Worm (Caenorhabditis elegans) whole organism, mixed stage, embryonic: ENCODE measurements around the gene dhs-18.

Source experiments
- M03D4.4 ChIP-seq: sonication (generic microtip); optimal IDR thresholded peaks from 2 replicates; lab custom pipeline; 2017; ENCODE audit warnings: mild to moderate bottlenecking, missing genetic modification characterization, missing compliant biosample characterization
- bed-3 ChIP-seq: fragments of 200-800 bp; sonication (Bioruptor generic); optimal IDR thresholded peaks from 3 replicates; lab custom pipeline; 2018; ENCODE audit warnings: mild to moderate bottlenecking, missing genetic modification characterization, moderate library complexity, missing compliant biosample characterization
- blmp-1 ChIP-seq: fragments of 150-350 bp; optimal IDR thresholded peaks from 2 replicates; lab custom pipeline; 2014; ENCODE audit warnings: missing biosample characterization, missing genetic modification characterization
- ceh-39 ChIP-seq: fragments of 150-350 bp; optimal IDR thresholded peaks from 2 replicates; lab custom pipeline; 2014; ENCODE audit warnings: missing biosample characterization, missing genetic modification characterization
- ceh-43 ChIP-seq: fragments of 200-800 bp; sonication (Bioruptor generic); optimal IDR thresholded peaks from 2 replicates; lab custom pipeline; 2018; ENCODE audit warnings: mild to moderate bottlenecking, missing genetic modification characterization, moderate library complexity, missing compliant biosample characterization
- ceh-83 ChIP-seq: fragments of 200-800 bp; sonication (Bioruptor generic); optimal IDR thresholded peaks from 2 replicates; lab custom pipeline; 2018; ENCODE audit warnings: mild to moderate bottlenecking, missing genetic modification characterization, missing compliant biosample characterization
- ces-1 ChIP-seq: fragments of 150-350 bp; optimal IDR thresholded peaks from 2 replicates; lab custom pipeline; 2014; ENCODE audit warnings: missing biosample characterization, missing genetic modification reagents, missing genetic modification characterization
- cnd-1 ChIP-seq: fragments of 200-800 bp; sonication (Bioruptor generic); optimal IDR thresholded peaks from 2 replicates; lab custom pipeline; 2018; ENCODE audit warnings: mild to moderate bottlenecking, missing genetic modification characterization, missing compliant biosample characterization
- elt-1 ChIP-seq: sonication (generic microtip); optimal IDR thresholded peaks from 2 replicates; lab custom pipeline; 2017; ENCODE audit warnings: missing genetic modification characterization, mild to moderate bottlenecking, missing compliant biosample characterization, antibody characterized with exemption, moderate library complexity, borderline replicate concordance; ENCODE audit not compliant: insufficient read depth
- flh-1 ChIP-seq: fragments of 200-800 bp; sonication (Bioruptor generic); optimal IDR thresholded peaks from 2 replicates; lab custom pipeline; 2018; ENCODE audit warnings: mild to moderate bottlenecking, missing genetic modification characterization, moderate library complexity, missing compliant biosample characterization
- hlh-1 ChIP-seq: fragments of 150-350 bp; optimal IDR thresholded peaks from 2 replicates; lab custom pipeline; 2014; ENCODE audit warnings: missing biosample characterization, missing genetic modification reagents, missing genetic modification characterization
- lin-13 ChIP-seq: fragments of 150-350 bp; optimal IDR thresholded peaks from 2 replicates; lab custom pipeline; 2014; ENCODE audit warnings: missing biosample characterization, missing genetic modification characterization
- lsy-2 ChIP-seq: fragments of 150-350 bp; optimal IDR thresholded peaks from 2 replicates; lab custom pipeline; 2014; ENCODE audit warnings: missing biosample characterization, missing genetic modification characterization
- mab-5 ChIP-seq: fragments of 150-350 bp; optimal IDR thresholded peaks from 2 replicates; lab custom pipeline; 2014; ENCODE audit warnings: missing biosample characterization, missing genetic modification characterization
- mep-1 ChIP-seq: fragments of 150-350 bp; optimal IDR thresholded peaks from 2 replicates; lab custom pipeline; 2017; ENCODE audit warnings: missing biosample characterization, missing genetic modification reagents, missing genetic modification characterization, inconsistent platforms
- nhr-12 ChIP-seq: fragments of 150-350 bp; optimal IDR thresholded peaks from 2 replicates; lab custom pipeline; 2014; ENCODE audit warnings: missing biosample characterization, missing genetic modification characterization
- nhr-2 ChIP-seq: fragments of 150-350 bp; optimal IDR thresholded peaks from 2 replicates; lab custom pipeline; 2014; ENCODE audit warnings: missing biosample characterization, missing genetic modification characterization
- nhr-237 ChIP-seq: fragments of 150-350 bp; optimal IDR thresholded peaks from 2 replicates; lab custom pipeline; 2014; ENCODE audit warnings: missing biosample characterization, missing genetic modification characterization
- nhr-28 ChIP-seq: fragments of 150-350 bp; optimal IDR thresholded peaks from 2 replicates; lab custom pipeline; 2014; ENCODE audit warnings: missing biosample characterization, missing genetic modification characterization
- nhr-76 ChIP-seq: sonication (generic microtip); optimal IDR thresholded peaks from 2 replicates; lab custom pipeline; 2017; ENCODE audit warnings: missing biosample characterization, missing genetic modification characterization
- pha-4 ChIP-seq: fragments of 150-350 bp; optimal IDR thresholded peaks from 2 replicates; lab custom pipeline; 2018; ENCODE audit warnings: missing biosample characterization, missing genetic modification reagents, missing genetic modification characterization
- snpc-4 ChIP-seq: fragments of 150-350 bp; optimal IDR thresholded peaks from 2 replicates; lab custom pipeline; 2014; ENCODE audit warnings: missing biosample characterization, missing genetic modification characterization
- sptf-1 ChIP-seq: sonication (generic microtip); optimal IDR thresholded peaks from 2 replicates; lab custom pipeline; 2017; ENCODE audit warnings: mild to moderate bottlenecking, missing genetic modification characterization, moderate library complexity, missing compliant biosample characterization
- tbx-8 ChIP-seq: fragments of 200-800 bp; sonication (Bioruptor generic); optimal IDR thresholded peaks from 2 replicates; lab custom pipeline; 2018; ENCODE audit warnings: mild to moderate bottlenecking, missing genetic modification characterization, moderate library complexity, missing compliant biosample characterization
- unc-120 ChIP-seq: sonication (generic microtip); optimal IDR thresholded peaks from 2 replicates; lab custom pipeline; 2017; ENCODE audit warnings: missing genetic modification characterization, missing compliant biosample characterization; ENCODE audit not compliant: poor library complexity, severe bottlenecking
- unc-39 ChIP-seq: fragments of 150-350 bp; optimal IDR thresholded peaks from 2 replicates; lab custom pipeline; 2014; ENCODE audit warnings: missing biosample characterization, missing genetic modification characterization
- unc-62 ChIP-seq: fragments of 150-350 bp; optimal IDR thresholded peaks from 2 replicates; lab custom pipeline; 2014; ENCODE audit warnings: missing biosample characterization, missing genetic modification reagents, missing genetic modification characterization
- zip-8 ChIP-seq: fragments of 150-350 bp; optimal IDR thresholded peaks from 2 replicates; lab custom pipeline; 2014; ENCODE audit warnings: missing biosample characterization, missing genetic modification characterization

Gene dhs-18

DNA sequence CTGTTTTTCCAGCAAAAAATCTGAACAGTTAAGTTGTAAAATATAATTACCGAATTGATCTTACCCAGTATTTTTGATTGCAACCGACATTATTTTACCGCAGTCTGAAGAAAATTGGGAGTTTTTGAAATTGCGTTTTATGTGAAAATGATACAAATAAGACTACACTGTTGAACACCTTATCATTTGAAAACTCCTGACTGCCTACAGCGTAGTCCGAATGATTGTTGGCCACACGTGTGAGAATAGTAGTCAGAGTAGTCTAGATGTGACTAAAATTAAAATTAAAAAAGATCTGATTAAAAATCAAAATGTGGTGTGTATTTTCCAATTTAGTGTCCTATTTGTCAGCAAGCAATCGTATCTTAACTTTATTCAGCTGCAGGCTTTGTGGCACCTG lies at the start of gene dhs-18:
dhs-18 (minus strand) TSS at position 104 of the 400 bp plus-strand sequence.
- TF ChIP-seq snpc-4 = no peak
- no peak for TF ChIP-seq nhr-12
- no peak for TF ChIP-seq ces-1
- TF ChIP-seq bed-3 (GFP tag; lab: Kevin White, UChicago) = no peak
- no peak for TF ChIP-seq lin-13 (tag; lab: Kevin White, UChicago)
- TF ChIP-seq elt-1 = no peak
- TF ChIP-seq M03D4.4 (tag; lab: Kevin White, UChicago) = no peak
- TF ChIP-seq nhr-28 (tag; lab: Kevin White, UChicago) = no peak
- no peak for TF ChIP-seq pha-4 (tag; lab: Kevin White, UChicago)
- TF ChIP-seq unc-62 (GFP tag; lab: Kevin White, UChicago) = no peak
- TF ChIP-seq nhr-237 (tag; lab: Kevin White, UChicago) = no peak
- TF ChIP-seq unc-120 (tag; lab: Kevin White, UChicago) = no peak
- TF ChIP-seq ceh-39 (tag; lab: Kevin White, UChicago) = no peak
- no peak for TF ChIP-seq ceh-83
- no peak for TF ChIP-seq mep-1
- no peak for TF ChIP-seq nhr-2
- TF ChIP-seq hlh-1 = no peak

DNA sequence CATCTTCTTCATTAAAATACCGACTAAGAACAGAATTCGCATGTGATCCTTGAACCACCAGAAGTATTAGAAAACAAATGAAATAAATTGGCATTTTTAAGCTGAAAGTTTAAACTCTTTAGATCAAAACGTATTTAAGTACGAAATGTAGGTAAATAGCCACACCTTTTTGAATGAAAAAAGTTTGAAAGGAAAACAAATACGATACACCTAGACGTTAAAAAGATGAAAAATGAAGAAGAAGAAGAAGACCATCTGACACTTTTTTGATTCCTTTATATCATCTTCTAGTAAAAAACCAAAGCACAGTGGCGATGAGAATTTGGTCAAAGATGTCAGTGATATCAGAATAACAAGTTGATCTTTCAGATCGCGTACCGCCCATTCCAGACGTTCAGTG lies 49.2 kb upstream of the dhs-18 start, which contains the start of gene Y42A5A.3:
Y42A5A.3 (minus strand) TSS at position 101 of the 400 bp plus-strand sequence.
- TF ChIP-seq sptf-1 (no peak), blmp-1 (tag; lab: Kevin White, UChicago) (no peak), mep-1 (no peak), unc-39 (tag; lab: Kevin White, UChicago) (no peak), snpc-4 (no peak), nhr-2 (no peak), nhr-28 (tag; lab: Kevin White, UChicago) (no peak), cnd-1 (tag; lab: Kevin White, UChicago) (no peak), ceh-83 (no peak), nhr-237 (tag; lab: Kevin White, UChicago) (no peak)

DNA sequence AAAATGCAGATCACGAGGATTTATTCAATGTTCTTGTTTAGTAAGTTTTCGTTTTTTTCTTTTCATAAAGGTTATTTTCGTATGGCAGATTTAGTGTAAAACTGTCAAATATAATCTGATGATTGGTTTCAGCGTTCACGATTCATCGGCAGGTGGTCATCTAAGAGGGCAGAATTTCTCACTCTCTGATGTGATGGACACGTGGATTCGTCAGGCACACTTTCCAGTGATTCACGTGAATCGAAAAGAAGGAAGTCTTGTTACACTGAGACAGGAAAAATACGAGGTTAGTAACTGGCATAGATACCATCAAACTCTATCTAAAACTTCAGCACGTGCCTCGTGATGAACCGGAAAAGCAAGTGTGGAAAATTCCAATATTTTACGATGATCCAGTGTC lies 48.1 kb upstream of the dhs-18 start:
- TF ChIP-seq nhr-76 (tag; lab: Kevin White, UChicago) = no peak
- no peak for TF ChIP-seq nhr-237 (tag; lab: Kevin White, UChicago)
- no peak for TF ChIP-seq mab-5
- no peak for TF ChIP-seq ceh-43 (GFP tag; lab: Kevin White, UChicago)
- no peak for TF ChIP-seq lsy-2 (tag; lab: Kevin White, UChicago)

DNA sequence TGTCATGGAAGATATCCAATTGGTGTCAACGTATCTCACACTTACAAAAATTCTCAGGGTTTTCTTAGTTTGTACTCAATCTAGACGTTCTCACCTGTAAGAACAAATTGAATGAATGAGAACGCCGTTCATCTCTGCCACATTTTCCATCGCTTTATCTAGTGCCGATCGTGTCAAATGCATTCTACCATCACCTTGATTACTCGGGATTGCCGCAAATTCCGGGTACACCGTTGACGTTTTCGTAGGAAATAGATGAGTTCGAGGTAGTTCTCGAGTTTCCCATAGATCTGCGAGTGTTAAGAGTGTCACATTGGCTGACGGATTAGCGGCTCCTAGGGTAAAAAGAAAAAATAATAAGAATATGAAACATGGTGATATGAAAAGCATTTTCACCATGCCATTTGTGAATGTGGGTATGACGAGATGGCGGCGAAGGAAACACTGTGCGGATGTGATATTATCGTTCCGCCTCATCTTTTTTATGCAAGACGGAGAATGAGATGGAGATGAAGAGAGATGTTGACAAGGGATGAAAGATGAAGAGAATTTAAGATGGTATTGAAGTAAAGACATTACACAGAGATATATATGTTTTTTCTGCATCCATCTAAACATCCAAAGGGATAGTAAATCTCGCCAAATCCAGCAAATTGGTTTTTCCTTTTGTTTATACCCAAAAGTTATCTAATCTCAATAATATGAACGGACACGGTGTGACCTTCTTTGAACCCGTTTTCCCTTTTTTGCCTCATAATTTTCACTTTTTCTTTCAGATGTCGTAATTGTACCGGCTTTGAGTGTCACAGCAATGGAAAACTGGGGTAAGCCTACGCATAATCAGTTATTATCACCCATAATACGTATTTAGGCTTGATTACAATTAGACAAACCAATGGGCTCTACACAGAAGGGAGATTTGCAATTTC lies 46.8 kb upstream of the dhs-18 start, which contains the start of gene lact-8:
lact-8 (minus strand) TSS at position 445 of the 929 bp plus-strand sequence.
- TF ChIP-seq bed-3 (GFP tag; lab: Kevin White, UChicago) (no peak), elt-1 (peak; percentile 90)

DNA sequence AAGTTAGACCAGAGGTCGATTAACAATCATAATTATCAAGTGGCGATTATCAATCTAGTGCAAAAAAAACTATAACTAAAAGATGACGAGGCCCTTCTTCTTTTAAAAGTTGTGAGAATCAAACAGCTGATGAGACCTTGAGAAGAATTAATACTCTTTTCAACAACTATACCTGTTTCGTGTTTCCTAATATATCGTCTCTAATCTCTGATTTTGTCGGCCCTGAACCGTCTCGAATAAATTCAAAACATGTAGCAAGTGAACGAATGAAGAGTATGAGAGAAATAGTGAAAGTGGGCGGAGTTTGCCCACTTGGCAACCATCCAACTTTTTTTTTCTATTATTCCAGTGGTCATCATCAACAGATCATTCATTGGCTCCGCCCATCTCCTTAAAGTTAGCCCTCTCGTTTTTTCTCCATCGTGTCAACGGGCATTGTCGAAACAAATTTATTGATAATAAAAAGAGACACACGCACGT lies 40.9 kb upstream of the dhs-18 start, which contains the start of gene Y42A5A.1:
Y42A5A.1 (plus strand) TSS at position 430 of the 480 bp plus-strand sequence.
- TF ChIP-seq nhr-76 (tag; lab: Kevin White, UChicago) = no peak
- no peak for TF ChIP-seq lin-13 (tag; lab: Kevin White, UChicago)
- TF ChIP-seq tbx-8 (GFP tag; lab: Kevin White, UChicago) = no peak
- no peak for TF ChIP-seq nhr-28 (tag; lab: Kevin White, UChicago)
- TF ChIP-seq M03D4.4 (tag; lab: Kevin White, UChicago) = no peak
- no peak for TF ChIP-seq flh-1
- no peak for TF ChIP-seq ces-1
- no peak for TF ChIP-seq mab-5

DNA sequence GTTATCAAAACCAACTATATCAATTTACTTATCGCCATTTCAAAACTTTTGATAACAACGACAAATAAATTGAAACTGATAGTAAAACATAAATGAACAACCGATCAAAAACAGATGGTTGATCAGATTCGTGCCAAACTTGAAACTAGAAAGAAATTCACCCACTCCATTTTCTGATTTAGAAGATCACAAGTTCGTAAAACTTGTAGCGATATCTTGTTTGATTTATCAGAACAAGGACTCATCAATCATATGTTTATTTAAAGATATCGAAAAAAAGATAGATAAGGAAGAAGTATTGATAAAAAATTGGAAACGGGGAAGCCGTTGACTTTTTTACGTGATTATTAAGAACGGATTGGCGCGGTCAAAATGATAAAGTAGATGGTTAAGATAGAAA lies 40.5 kb upstream of the dhs-18 start:
- TF ChIP-seq snpc-4 (no peak), ceh-43 (GFP tag; lab: Kevin White, UChicago) (no peak), zip-8 (tag; lab: Kevin White, UChicago) (no peak), nhr-12 (no peak)
